Worm (Caenorhabditis elegans): ENCODE data around the gene str-149.

str-149 gene

DNA sequence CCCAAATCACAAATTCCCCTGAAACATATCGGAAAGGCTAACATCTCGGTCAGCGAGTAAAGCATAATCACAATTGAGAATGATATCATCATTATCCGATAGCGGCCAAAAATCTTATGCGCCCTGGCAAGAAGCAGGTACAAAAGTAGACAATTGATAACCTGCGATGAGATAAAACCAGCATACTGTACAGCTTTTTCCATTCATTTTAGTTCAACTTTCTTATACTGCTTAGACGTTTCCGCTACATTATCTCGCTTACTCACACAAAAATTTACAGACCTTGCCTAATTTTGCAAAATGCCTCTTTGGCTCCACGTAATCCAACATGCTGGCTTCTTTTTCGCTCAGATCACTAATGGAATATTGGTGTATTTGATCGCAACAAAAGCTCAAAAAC, 9.7 kb downstream of the str-149 start, which contains the start of gene str-150:
TSS of gene str-150 (plus strand) at position 301 of the 400 bp plus-strand sequence.
- TF ChIP-seq elt-1 (tag; optimal IDR thresholded peaks at IDR 0.05) (no peak), R02D3.7 (tag; optimal IDR thresholded peaks at IDR 0.05) (no peak), jun-1 (tag; optimal IDR thresholded peaks at IDR 0.05) (no peak), nhr-28 (tag; optimal IDR thresholded peaks at IDR 0.05) (no peak), ceh-16 (tag; optimal IDR thresholded peaks at IDR 0.05) (no peak), lin-39 (tag; optimal IDR thresholded peaks at IDR 0.05) (no peak), ceh-28 (tag; optimal IDR thresholded peaks at IDR 0.05) (no peak)

DNA sequence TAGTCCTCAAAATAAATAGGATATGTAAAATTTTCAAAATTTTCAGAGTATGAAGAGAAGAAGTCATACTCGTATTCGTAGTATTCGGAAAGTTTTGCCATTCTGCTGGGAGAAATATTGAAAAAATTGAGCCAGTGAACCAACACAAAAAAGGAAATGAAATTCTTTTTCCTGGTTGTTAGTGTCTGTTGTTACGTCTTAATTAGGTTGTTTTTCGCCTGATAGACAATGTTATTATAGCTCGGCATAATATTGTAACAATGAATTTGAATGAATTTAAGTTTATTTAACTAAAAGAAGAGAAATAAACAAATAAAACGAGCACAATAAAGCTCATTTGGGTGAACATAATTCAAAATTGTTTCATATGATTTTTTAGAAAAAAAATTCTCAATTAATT, 15.2 kb downstream of the str-149 start, which contains the start of gene srw-73:
TSS of gene srw-73 (minus strand) at position 101 of the 400 bp plus-strand sequence.
- TF ChIP-seq unc-39 (tag; optimal IDR thresholded peaks at IDR 0.05) (no peak), fkh-2 (tag; optimal IDR thresholded peaks at IDR 0.05) (no peak), lin-39 (tag; optimal IDR thresholded peaks at IDR 0.05) (no peak), nhr-76 (tag; optimal IDR thresholded peaks at IDR 0.05) (no peak), unc-62 (GFP tag; optimal IDR thresholded peaks at IDR 0.05) (no peak), ceh-28 (tag; optimal IDR thresholded peaks at IDR 0.05) (no peak), eor-1 (tag; optimal IDR thresholded peaks at IDR 0.05) (no peak), fos-1 (tag; optimal IDR thresholded peaks at IDR 0.05) (no peak), elt-2 (tag; optimal IDR thresholded peaks at IDR 0.05) (no peak), nhr-25 (tag; optimal IDR thresholded peaks at IDR 0.05) (no peak), ZK546.5 (tag; optimal IDR thresholded peaks at IDR 0.05) (no peak)

DNA sequence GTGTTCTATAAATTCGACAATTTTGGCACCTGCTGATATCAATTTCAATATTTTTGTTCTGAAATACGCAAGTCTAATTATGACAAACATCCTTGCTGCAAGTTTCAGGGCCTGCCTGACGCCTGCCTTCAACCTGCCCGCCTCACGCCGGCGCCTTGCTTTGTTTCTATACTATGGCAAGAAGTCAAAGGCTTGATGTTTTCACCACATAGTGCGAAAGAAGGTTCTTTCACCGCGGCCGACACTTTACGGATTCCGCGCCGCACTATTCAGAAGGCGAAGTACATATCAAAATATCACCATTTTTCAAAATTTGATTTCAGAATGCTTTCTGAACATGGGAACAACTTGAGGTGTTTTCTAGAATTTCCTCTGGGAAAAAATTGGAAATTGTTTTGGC, 16.2 kb downstream of the str-149 start:
- TF ChIP-seq nhr-43 (tag; optimal IDR thresholded peaks at IDR 0.05; ENCODE audit: poor library complexity, severe bottlenecking): no peak

DNA sequence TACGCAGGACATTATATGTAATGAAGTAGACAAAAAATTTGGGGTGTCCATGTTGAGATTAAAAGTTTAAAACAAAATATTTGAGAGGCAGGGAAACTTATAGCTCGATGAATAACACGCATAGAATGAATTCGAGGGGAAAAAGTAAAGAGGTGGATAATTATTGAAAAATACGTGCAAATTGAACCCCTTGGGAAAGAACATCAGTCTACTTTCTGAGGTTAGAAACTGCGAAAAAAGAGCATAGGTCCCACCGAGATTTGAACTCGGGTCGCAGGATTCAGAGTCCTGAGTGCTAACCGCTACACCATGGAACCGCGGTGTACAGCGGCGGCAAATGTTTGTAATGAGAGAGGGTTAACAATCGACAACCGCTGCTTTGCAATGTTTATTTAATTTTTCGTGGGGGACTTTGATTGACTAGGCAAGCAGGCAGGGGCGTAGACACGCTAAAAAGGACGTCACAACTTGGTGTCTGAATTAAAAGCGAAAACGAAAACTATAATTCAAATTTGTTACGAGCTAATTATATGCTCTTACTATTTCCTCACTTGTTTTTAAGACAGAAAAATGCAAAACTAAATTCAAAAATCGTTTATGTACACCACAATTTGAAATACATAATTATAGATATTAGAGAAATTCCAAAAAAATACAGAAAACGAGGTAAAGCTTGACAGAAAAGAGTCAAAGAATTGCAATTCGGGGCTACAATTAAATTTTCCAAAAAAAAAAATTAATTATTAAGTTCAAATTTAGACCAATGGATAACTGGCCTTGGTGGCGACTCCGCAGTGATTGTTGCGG, 18.9 kb downstream of the str-149 start, which contains the start of gene srh-269:
TSS of gene srh-269 (minus strand) at position 51 of the 807 bp plus-strand sequence.
- peak; percentile 56 for TF ChIP-seq ztf-4 (tag; optimal IDR thresholded peaks at IDR 0.05)
- peak; percentile 33 for TF ChIP-seq egl-27 (tag; optimal IDR thresholded peaks at IDR 0.05)
- TF ChIP-seq skn-1 (tag; optimal IDR thresholded peaks at IDR 0.05): no peak
- TF ChIP-seq fos-1 (tag; optimal IDR thresholded peaks at IDR 0.05): peak; percentile 68
- TF ChIP-seq jun-1 (tag; optimal IDR thresholded peaks at IDR 0.05): peak; percentile 18
- TF ChIP-seq sea-2 (GFP tag; optimal IDR thresholded peaks at IDR 0.05): no peak
- no peak for TF ChIP-seq unc-62 (GFP tag; optimal IDR thresholded peaks at IDR 0.05)
- TF ChIP-seq nhr-12 (tag; optimal IDR thresholded peaks at IDR 0.05): no peak
- no peak for TF ChIP-seq ceh-16 (tag; optimal IDR thresholded peaks at IDR 0.05)
- TF ChIP-seq tbx-2 (tag; optimal IDR thresholded peaks at IDR 0.05): no peak
- TF ChIP-seq pha-4 (tag; optimal IDR thresholded peaks at IDR 0.05): no peak
- TF ChIP-seq elt-3 (tag; optimal IDR thresholded peaks at IDR 0.05): no peak
- no peak for TF ChIP-seq nhr-77 (tag; optimal IDR thresholded peaks at IDR 0.05)
- peak; percentile 85 for TF ChIP-seq hmg-11 (tag; optimal IDR thresholded peaks at IDR 0.05)
- TF ChIP-seq pqm-1 (tag; optimal IDR thresholded peaks at IDR 0.05): peak; percentile 32
- peak; percentile 47 for TF ChIP-seq snpc-4 (tag; optimal IDR thresholded peaks at IDR 0.05)
- no peak for TF ChIP-seq R02D3.7 (tag; optimal IDR thresholded peaks at IDR 0.05)
- peak; percentile 46 for TF ChIP-seq nfya-1 (tag; optimal IDR thresholded peaks at IDR 0.05; ENCODE audit: insufficient read depth)
- TF ChIP-seq nhr-11 (tag; optimal IDR thresholded peaks at IDR 0.05): no peak
- peak; percentile 67 for TF ChIP-seq lsy-12 (tag; optimal IDR thresholded peaks at IDR 0.05)
- peak; percentile 71 for TF ChIP-seq nhr-43 (tag; optimal IDR thresholded peaks at IDR 0.05; ENCODE audit: poor library complexity, severe bottlenecking)
- TF ChIP-seq ceh-82 (tag; optimal IDR thresholded peaks at IDR 0.05): no peak
- TF ChIP-seq ama-1 (optimal IDR thresholded peaks at IDR 0.05): peak; percentile 95
- peak; percentile 61 for TF ChIP-seq elt-2 (tag; optimal IDR thresholded peaks at IDR 0.05)
- no peak for TF ChIP-seq zag-1 (tag; optimal IDR thresholded peaks at IDR 0.05)
- TF ChIP-seq lin-39 (tag; optimal IDR thresholded peaks at IDR 0.05): peak; percentile 41
- TF ChIP-seq daf-12 (tag; optimal IDR thresholded peaks at IDR 0.05): no peak
- TF ChIP-seq nhr-76 (tag; optimal IDR thresholded peaks at IDR 0.05): no peak
- TF ChIP-seq eor-1 (tag; optimal IDR thresholded peaks at IDR 0.05): no peak
- TF ChIP-seq nhr-237 (tag; optimal IDR thresholded peaks at IDR 0.05): no peak

Data from whole organism, L3 larva.